Worm (Caenorhabditis elegans): ENCODE data around the gene srj-33.

- no peak for TF ChIP-seq W03F9.2 (tag; optimal IDR thresholded peaks at IDR 0.05)
- no peak for TF ChIP-seq dao-5 (tag; optimal IDR thresholded peaks at IDR 0.05)
Observed at ce11 chrV:9982568-9982967, 45.2 kb upstream of the srj-33 start, which contains the start of gene C27H6.9.
